Worm (Caenorhabditis elegans) whole organism, L4 larva: ENCODE results near the gene srx-50.

Experiments
- ama-1 ChIP-seq: fragments of 150-350 bp; optimal IDR thresholded peaks from 2 replicates; lab custom pipeline; 2014; ENCODE audit warnings: inconsistent platforms, mixed read lengths
- ceh-82 ChIP-seq: sonication (generic microtip); optimal IDR thresholded peaks from 2 replicates; lab custom pipeline; 2017; ENCODE audit warnings: missing biosample characterization, missing genetic modification characterization
- dve-1 ChIP-seq: sonication (generic microtip); optimal IDR thresholded peaks from 2 replicates; lab custom pipeline; 2017; ENCODE audit warnings: antibody characterized with exemption, mild to moderate bottlenecking, missing genetic modification characterization, missing compliant biosample characterization; ENCODE audit not compliant: insufficient read depth
- fos-1 ChIP-seq: fragments of 150-350 bp; optimal IDR thresholded peaks from 2 replicates; lab custom pipeline; 2014; ENCODE audit warnings: missing biosample characterization, missing genetic modification characterization
- lin-39 ChIP-seq: fragments of 150-350 bp; optimal IDR thresholded peaks from 2 replicates; lab custom pipeline; 2014; ENCODE audit warnings: missing biosample characterization, missing genetic modification reagents, missing genetic modification characterization
- nhr-237 ChIP-seq: sonication (generic microtip); optimal IDR thresholded peaks from 2 replicates; lab custom pipeline; 2017; ENCODE audit warnings: missing biosample characterization, missing genetic modification characterization
- nhr-28 ChIP-seq: fragments of 150-350 bp; optimal IDR thresholded peaks from 2 replicates; lab custom pipeline; 2014; ENCODE audit warnings: missing biosample characterization, missing genetic modification characterization
- nhr-41 ChIP-seq: fragments of 200-800 bp; sonication (Bioruptor generic); IDR thresholded peaks from 2 replicates; pipeline ENCODE4 v1.3.6; 2022; ENCODE audit warnings: missing genetic modification reagents, missing genetic modification characterization, missing compliant biosample characterization
- pqm-1 ChIP-seq: sonication (generic microtip); optimal IDR thresholded peaks from 2 replicates; lab custom pipeline; 2017; ENCODE audit warnings: missing biosample characterization, missing genetic modification characterization
- saeg-2 ChIP-seq: fragments of 200-800 bp; sonication (Bioruptor generic); IDR thresholded peaks from 2 replicates; pipeline ENCODE4 v1.3.6; 2022; ENCODE audit warnings: missing genetic modification reagents, missing genetic modification characterization, missing compliant biosample characterization
- ztf-11 ChIP-seq: fragments of 150-350 bp; optimal IDR thresholded peaks from 2 replicates; lab custom pipeline; 2014; ENCODE audit warnings: missing biosample characterization, missing genetic modification characterization

DNA sequence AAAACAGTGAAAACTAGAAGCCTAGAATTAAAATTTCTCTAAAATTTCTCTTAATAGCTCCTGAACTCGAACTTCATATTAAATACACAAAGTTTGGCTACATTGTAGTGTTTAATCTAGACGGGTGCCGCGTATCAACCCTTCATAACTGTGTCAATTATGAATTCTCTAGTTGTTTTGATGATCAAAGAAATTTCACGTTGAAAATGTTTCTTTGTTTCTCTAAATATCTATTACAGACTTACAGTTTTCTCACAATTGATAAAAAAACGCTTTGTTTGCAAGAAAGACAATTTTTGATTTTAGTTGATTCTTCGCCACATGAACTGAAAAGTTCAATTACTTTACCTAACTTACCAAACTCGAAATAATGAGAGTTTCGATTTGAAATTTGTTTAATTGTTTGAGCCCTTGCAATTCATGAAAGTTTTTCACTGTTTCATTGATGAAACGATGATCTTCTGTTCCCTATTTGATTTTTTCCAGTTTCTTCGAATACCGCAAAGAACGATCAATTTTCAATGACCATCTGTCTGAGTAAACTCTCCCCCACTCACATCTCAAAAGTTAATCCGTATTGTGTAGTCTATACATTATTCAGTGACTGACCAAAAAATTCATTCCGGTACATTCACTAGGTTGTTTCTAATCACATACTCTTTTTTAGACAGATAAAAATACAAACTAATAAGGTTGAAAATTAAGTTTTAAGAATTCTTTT lies 11.0 kb upstream of the srx-50 start:
- TF ChIP-seq nhr-237 (tag; lab: Kevin White, UChicago) (no peak), pqm-1 (tag; lab: Kevin White, UChicago) (peak; percentile 34), nhr-41 (GFP tag; lab: Robert Waterston, UW) (no peak), fos-1 (tag; lab: Kevin White, UChicago) (no peak), nhr-28 (peak; percentile 23), ceh-82 (tag; lab: Kevin White, UChicago) (no peak), dve-1 (peak; percentile 36), ama-1 (lab: Kevin White, UChicago) (no peak), ztf-11 (no peak), saeg-2 (GFP tag; lab: Robert Waterston, UW) (no peak), lin-39 (tag; lab: Kevin White, UChicago) (no peak)
